Fruit fly (Drosophila melanogaster) whole organism, embryonic: ENCODE measurements around the gene trk.
A peak's percentile ranks its signal among the peaks of the same experiment; 100 is the strongest.

ENCODE experiments used
- Atf3 ChIP-seq: fragments of 200-800 bp; sonication (Bioruptor generic); optimal IDR thresholded peaks from 3 replicates; lab custom pipeline; 2016; ENCODE audit warnings: missing biosample characterization, missing genetic modification characterization
- Bdp1 ChIP-seq: fragments of 200-800 bp; sonication (Bioruptor generic); optimal IDR thresholded peaks from 3 replicates; lab custom pipeline; 2016; ENCODE audit warnings: missing biosample characterization, missing genetic modification characterization
- Bgb ChIP-seq: fragments of 200-800 bp; sonication (Bioruptor generic); IDR thresholded peaks from 2 replicates; pipeline ENCODE4 v1.3.6; 2022; ENCODE audit warnings: missing biosample characterization, missing genetic modification characterization; ENCODE audit not compliant: partially characterized antibody
- Blimp-1 ChIP-seq: fragments of 200-800 bp; sonication (Bioruptor generic); optimal IDR thresholded peaks from 3 replicates; lab custom pipeline; 2018; ENCODE audit warnings: missing biosample characterization, missing genetic modification characterization, mild to moderate bottlenecking, moderate library complexity, missing genetic modification reagents
- CG10979 ChIP-seq: fragments of 200-800 bp; sonication (Bioruptor generic); optimal IDR thresholded peaks from 2 replicates; lab custom pipeline; 2018; ENCODE audit warnings: missing biosample characterization, mild to moderate bottlenecking, missing genetic modification characterization, moderate library complexity
- CG12659 ChIP-seq: fragments of 200-800 bp; sonication (Bioruptor generic); optimal IDR thresholded peaks from 3 replicates; lab custom pipeline; 2017; ENCODE audit warnings: mild to moderate bottlenecking, missing biosample characterization, missing genetic modification reagents, missing genetic modification characterization
- CG17385 ChIP-seq: fragments of 200-800 bp; sonication (Bioruptor generic); optimal IDR thresholded peaks from 3 replicates; lab custom pipeline; 2018; ENCODE audit warnings: missing biosample characterization, mild to moderate bottlenecking, missing genetic modification characterization
- CG17612 ChIP-seq: fragments of 200-800 bp; sonication (Bioruptor generic); IDR thresholded peaks from 2 replicates; pipeline ENCODE4 v1.3.6; 2022; ENCODE audit warnings: missing biosample characterization, missing genetic modification characterization
- CG2199 ChIP-seq: fragments of 200-800 bp; sonication (Bioruptor generic); IDR thresholded peaks from 3 replicates; pipeline ENCODE4 v1.3.6; 2022; ENCODE audit warnings: missing biosample characterization, missing genetic modification characterization
- CG30431 ChIP-seq: fragments of 200-800 bp; sonication (Bioruptor generic); optimal IDR thresholded peaks from 2 replicates; lab custom pipeline; 2017; ENCODE audit warnings: missing biosample characterization, missing genetic modification characterization
- CG3065 ChIP-seq: fragments of 200-800 bp; sonication (Bioruptor generic); optimal IDR thresholded peaks from 2 replicates; lab custom pipeline; 2016; ENCODE audit warnings: missing biosample characterization, missing genetic modification characterization
- CG32767 ChIP-seq: fragments of 200-800 bp; sonication (Bioruptor generic); IDR thresholded peaks from 2 replicates; pipeline ENCODE4 v1.3.6; 2022; ENCODE audit warnings: missing biosample characterization, missing genetic modification characterization
- CG33557 ChIP-seq: fragments of 200-800 bp; sonication (Bioruptor generic); optimal IDR thresholded peaks from 2 replicates; lab custom pipeline; 2019; ENCODE audit warnings: missing biosample characterization, mild to moderate bottlenecking, missing genetic modification characterization, moderate library complexity
- CG3726 ChIP-seq: fragments of 200-800 bp; sonication (Bioruptor generic); IDR thresholded peaks from 3 replicates; pipeline ENCODE4, ENCODE4 v1.3.6; 2022; ENCODE audit warnings: missing biosample characterization, missing genetic modification characterization
- CG6654 ChIP-seq: fragments of 200-800 bp; sonication (Bioruptor generic); optimal IDR thresholded peaks from 2 replicates; lab custom pipeline; 2017; ENCODE audit warnings: missing biosample characterization, mild to moderate bottlenecking, missing genetic modification characterization
- CG6689 ChIP-seq: fragments of 200-800 bp; sonication (Bioruptor generic); IDR thresholded peaks from 2 replicates; pipeline ENCODE4 v1.3.6; 2022; ENCODE audit warnings: missing biosample characterization, missing genetic modification characterization
- CG7963 ChIP-seq: fragments of 200-800 bp; sonication (Bioruptor generic); IDR thresholded peaks from 3 replicates; pipeline ENCODE4 v1.3.6; 2022; ENCODE audit warnings: missing biosample characterization, missing genetic modification characterization; ENCODE audit not compliant: partially characterized antibody
- CG8924 ChIP-seq: fragments of 200-800 bp; optimal IDR thresholded peaks from 3 replicates; lab custom pipeline; 2019; ENCODE audit warnings: missing biosample characterization, mild to moderate bottlenecking, missing genetic modification characterization, moderate library complexity
- D ChIP-seq, 2 experiments: fragments of 200-800 bp in 1 of 2; fragments of >200 bp in 1 of 2; sonication (Bioruptor generic) in 1 of 2; optimal IDR thresholded peaks; 2 replicates in 1 of 2; 3 replicates in 1 of 2; lab custom pipeline; 2017; ENCODE audit warnings: mild to moderate bottlenecking in 1 of 2, missing biosample characterization in 1 of 2, missing genetic modification characterization in 1 of 2, missing genetic modification reagents in 1 of 2
- D19A ChIP-seq: fragments of 200-800 bp; optimal IDR thresholded peaks from 3 replicates; lab custom pipeline; 2019; ENCODE audit warnings: missing biosample characterization, mild to moderate bottlenecking, missing genetic modification characterization, moderate library complexity
- Dip2 ChIP-seq: fragments of 200-800 bp; sonication (Bioruptor generic); IDR thresholded peaks from 2 replicates; pipeline ENCODE4 v1.3.6; 2022; ENCODE audit warnings: missing biosample characterization, missing genetic modification characterization
- Dref ChIP-seq: fragments of 200-800 bp; sonication (Bioruptor generic); IDR thresholded peaks from 2 replicates; pipeline ENCODE4 v1.3.6; 2022; ENCODE audit warnings: missing biosample characterization, missing genetic modification characterization
- E2f1 ChIP-seq: fragments of 200-800 bp; sonication (Bioruptor generic); IDR thresholded peaks from 2 replicates; pipeline ENCODE4 v1.3.6; 2022; ENCODE audit warnings: missing biosample characterization, missing genetic modification characterization
- Fer2 ChIP-seq: fragments of 200-800 bp; sonication (Bioruptor generic); optimal IDR thresholded peaks from 2 replicates; lab custom pipeline; 2018; ENCODE audit warnings: missing biosample characterization, mild to moderate bottlenecking, missing genetic modification characterization, moderate library complexity
- GATAe ChIP-seq: fragments of 200-800 bp; sonication (Bioruptor generic); conservative IDR thresholded peaks from 2 replicates; pipeline ENCODE4 v1.3.6; 2022; ENCODE audit warnings: missing biosample characterization, missing genetic modification characterization
- H2.0 ChIP-seq: fragments of 200-800 bp; sonication (Bioruptor generic); IDR thresholded peaks from 2 replicates; pipeline ENCODE4 v1.3.6; 2022; ENCODE audit warnings: missing biosample characterization, missing genetic modification characterization
- Lim3 ChIP-seq: fragments of 200-800 bp; sonication (Bioruptor generic); IDR thresholded peaks from 2 replicates; pipeline ENCODE4 v1.3.6; 2022; ENCODE audit warnings: missing biosample characterization, missing genetic modification characterization
- Med ChIP-seq: fragments of 200-800 bp; sonication (Bioruptor generic); peaks from one replicate; lab custom pipeline; 2016; ENCODE audit warnings: missing biosample characterization, missing genetic modification characterization, mild to moderate bottlenecking, inconsistent platforms, moderate library complexity
- Meics ChIP-seq: fragments of 200-800 bp; sonication (Bioruptor generic); optimal IDR thresholded peaks from 2 replicates; lab custom pipeline; 2017; ENCODE audit warnings: missing biosample characterization, mild to moderate bottlenecking, missing genetic modification characterization
- Mes4 ChIP-seq: fragments of 200-800 bp; sonication (Bioruptor generic); optimal IDR thresholded peaks from 2 replicates; lab custom pipeline; 2016; ENCODE audit warnings: missing biosample characterization, missing genetic modification characterization
- NK7.1 ChIP-seq: fragments of 200-800 bp; sonication (Bioruptor generic); optimal IDR thresholded peaks from 3 replicates; lab custom pipeline; 2016; ENCODE audit warnings: missing biosample characterization, missing genetic modification characterization
- Nf-YC ChIP-seq: fragments of 200-800 bp; optimal IDR thresholded peaks from 3 replicates; lab custom pipeline; 2019; ENCODE audit warnings: missing biosample characterization, mild to moderate bottlenecking, missing genetic modification characterization, moderate library complexity
- Pdp1 ChIP-seq, 2 experiments: fragments of 200-800 bp; sonication (Bioruptor generic); optimal IDR thresholded peaks; 3 replicates each; lab custom pipeline; 2016; ENCODE audit warnings: missing biosample characterization in 2 of 2, missing genetic modification characterization in 2 of 2, mild to moderate bottlenecking in 1 of 2, moderate library complexity in 1 of 2
- Rx ChIP-seq: fragments of 200-800 bp; sonication (Bioruptor generic); IDR thresholded peaks from 2 replicates; pipeline ENCODE4 v1.3.6; 2022; ENCODE audit warnings: missing biosample characterization, missing genetic modification characterization
- Scr ChIP-seq: fragments of 200-800 bp; sonication (Bioruptor generic); IDR thresholded peaks from 2 replicates; pipeline ENCODE4 v1.3.6; 2022; ENCODE audit warnings: missing biosample characterization, missing genetic modification characterization; ENCODE audit not compliant: partially characterized antibody
- bcd ChIP-seq: fragments of 200-800 bp; sonication (Bioruptor generic); optimal IDR thresholded peaks from 2 replicates; lab custom pipeline; 2017; ENCODE audit warnings: missing biosample characterization, mild to moderate bottlenecking, missing genetic modification characterization
- cas ChIP-seq: fragments of 200-800 bp; sonication (Bioruptor generic); IDR thresholded peaks from 2 replicates; pipeline ENCODE4 v1.3.6; 2022; ENCODE audit warnings: missing biosample characterization, missing genetic modification characterization
- da ChIP-seq: fragments of 200-800 bp; sonication (Bioruptor generic); optimal IDR thresholded peaks from 2 replicates; lab custom pipeline; 2016; ENCODE audit warnings: missing biosample characterization, missing genetic modification characterization
- dysf ChIP-seq: fragments of 200-800 bp; sonication (Bioruptor generic); IDR thresholded peaks from 3 replicates; pipeline ENCODE4 v1.3.6; 2022; ENCODE audit warnings: missing biosample characterization, missing genetic modification characterization
- en ChIP-seq: fragments of 200-800 bp; sonication (Bioruptor generic); optimal IDR thresholded peaks from 2 replicates; lab custom pipeline; 2016; ENCODE audit warnings: missing biosample characterization, missing genetic modification characterization
- gfzf ChIP-seq: fragments of 200-800 bp; sonication (Bioruptor generic); optimal IDR thresholded peaks from 2 replicates; lab custom pipeline; 2016; ENCODE audit warnings: missing biosample characterization, mild to moderate bottlenecking, missing genetic modification characterization, moderate library complexity
- kay ChIP-seq: fragments of 200-800 bp; sonication (Bioruptor generic); optimal IDR thresholded peaks from 2 replicates; lab custom pipeline; 2016; ENCODE audit warnings: missing biosample characterization, missing genetic modification characterization
- knrl ChIP-seq: fragments of 200-800 bp; sonication (Bioruptor generic); IDR thresholded peaks from 3 replicates; pipeline ENCODE4 v1.3.6; 2022; ENCODE audit warnings: missing biosample characterization, missing genetic modification characterization; ENCODE audit not compliant: partially characterized antibody
- org-1 ChIP-seq: fragments of 200-800 bp; sonication (Bioruptor generic); optimal IDR thresholded peaks from 2 replicates; lab custom pipeline; 2017; ENCODE audit warnings: missing biosample characterization, missing genetic modification characterization
- pho ChIP-seq: fragments of 200-800 bp; sonication (Bioruptor generic); optimal IDR thresholded peaks from 2 replicates; lab custom pipeline; 2016; ENCODE audit warnings: missing biosample characterization, missing genetic modification characterization
- shn ChIP-seq: fragments of 200-800 bp; sonication (Bioruptor generic); optimal IDR thresholded peaks from 3 replicates; lab custom pipeline; 2016; ENCODE audit warnings: missing biosample characterization, missing genetic modification characterization
- sob ChIP-seq: fragments of 200-800 bp; sonication (Bioruptor generic); IDR thresholded peaks from 2 replicates; pipeline ENCODE4 v1.3.6; 2022; ENCODE audit warnings: missing biosample characterization, missing genetic modification characterization
- sug ChIP-seq: fragments of 200-800 bp; optimal IDR thresholded peaks from 2 replicates; lab custom pipeline; 2019; ENCODE audit warnings: missing biosample characterization, mild to moderate bottlenecking, missing genetic modification characterization, moderate library complexity
- toy ChIP-seq: fragments of 200-800 bp; sonication (Bioruptor generic); IDR thresholded peaks from 2 replicates; pipeline ENCODE4 v1.3.6; 2022; ENCODE audit warnings: missing biosample characterization, missing genetic modification characterization
- wek ChIP-seq: fragments of 200-800 bp; sonication (Bioruptor generic); optimal IDR thresholded peaks from 3 replicates; lab custom pipeline; 2018; ENCODE audit warnings: missing biosample characterization, mild to moderate bottlenecking, missing genetic modification characterization, moderate library complexity
- zfh1 ChIP-seq: fragments of 200-800 bp; sonication (Bioruptor generic); IDR thresholded peaks from 3 replicates; pipeline ENCODE4 v1.3.6; 2022; ENCODE audit warnings: missing biosample characterization, missing genetic modification characterization

The trk gene

dm6 chr2L:10299810-10300147 is 27.7 kb upstream of the trk start, which contains the start of gene CYLD (continued):
- TF ChIP-seq H2.0 (GFP tag; lab: Robert Waterston, UW): peak; percentile 66
- TF ChIP-seq CG2199: no peak
- TF ChIP-seq Dip2 (GFP tag; lab: Robert Waterston, UW): no peak
- no peak for TF ChIP-seq Atf3 (GFP tag; lab: Kevin White, UChicago)
- peak; percentile 68 for TF ChIP-seq D19A
- TF ChIP-seq CG7963 (GFP tag; lab: Robert Waterston, UW): no peak
- TF ChIP-seq knrl: no peak
- TF ChIP-seq da (GFP tag; lab: Kevin White, UChicago): no peak
- no peak for TF ChIP-seq shn (GFP tag; lab: Kevin White, UChicago)
- TF ChIP-seq Lim3 (GFP tag; lab: Robert Waterston, UW): no peak
- peak; percentile 51; the same call in 1 of the 2 replicates for TF ChIP-seq E2f1 (GFP tag; lab: Robert Waterston, UW)
- peak; percentile 32 for TF ChIP-seq org-1 (GFP tag; lab: Kevin White, UChicago)
- no peak for TF ChIP-seq CG6654 (GFP tag; lab: Kevin White, UChicago)
- peak; percentile 97 for TF ChIP-seq wek (GFP tag; lab: Kevin White, UChicago)
- no peak; the same call in 1 of the 2 replicates for TF ChIP-seq Bgb (GFP tag; lab: Robert Waterston, UW)
- no peak for TF ChIP-seq toy
- TF ChIP-seq Pdp1 (GFP tag; optimal IDR thresholded peaks at IDR 0.05; lab: Kevin White, UChicago): peak in 1 of 2 experiments; percentile 26
- no peak for TF ChIP-seq CG30431
- TF ChIP-seq pho: peak; percentile 18
- no peak for TF ChIP-seq GATAe (GFP tag; lab: Robert Waterston, UW)
- TF ChIP-seq sug (tag; lab: Kevin White, UChicago): peak; percentile 49
- no peak for TF ChIP-seq Bdp1
- no peak for TF ChIP-seq CG32767 (GFP tag; lab: Robert Waterston, UW)
- peak; percentile 67 for TF ChIP-seq CG12659 (GFP tag; lab: Kevin White, UChicago)
- peak; percentile 81 for TF ChIP-seq zfh1 (GFP tag; lab: Robert Waterston, UW)
- no peak; the same call in 1 of the 2 replicates for TF ChIP-seq Scr (GFP tag; lab: Robert Waterston, UW)
- TF ChIP-seq CG17612 (GFP tag; lab: Robert Waterston, UW): no peak
- peak; percentile 28 for TF ChIP-seq kay (GFP tag; lab: Kevin White, UChicago)
- TF ChIP-seq D (optimal IDR thresholded peaks at IDR 0.05; lab: Kevin White, UChicago): no peak
- TF ChIP-seq D (GFP tag; optimal IDR thresholded peaks at IDR 0.05; lab: Kevin White, UChicago): peak; percentile 29
- TF ChIP-seq CG10979 (tag; lab: Kevin White, UChicago): peak; percentile 72
- TF ChIP-seq cas (GFP tag; lab: Robert Waterston, UW): no peak
- peak; percentile 83 for TF ChIP-seq Med (GFP tag; lab: Kevin White, UChicago)
- no peak for TF ChIP-seq en (GFP tag; lab: Kevin White, UChicago)
- TF ChIP-seq sob (GFP tag; lab: Robert Waterston, UW): peak; percentile 66; the same call in 1 of the 2 replicates
- TF ChIP-seq Mes4 (GFP tag; lab: Kevin White, UChicago): no peak
- peak; percentile 70 for TF ChIP-seq CG6689 (GFP tag; lab: Robert Waterston, UW)
- TF ChIP-seq Nf-YC (tag; lab: Kevin White, UChicago): peak; percentile 63
- TF ChIP-seq CG33557: peak; percentile 6
- TF ChIP-seq Meics (GFP tag; lab: Kevin White, UChicago): peak; percentile 76
- no peak for TF ChIP-seq CG3726
- peak; percentile 37 for TF ChIP-seq gfzf (GFP tag; lab: Kevin White, UChicago)
- TF ChIP-seq Rx: no peak
- peak; percentile 47 for TF ChIP-seq CG3065
- peak; percentile 62; the same call in 1 of the 3 replicates for TF ChIP-seq dysf (GFP tag; lab: Robert Waterston, UW)
- no peak for TF ChIP-seq NK7.1 (GFP tag; lab: Kevin White, UChicago)
- peak; percentile 78 for TF ChIP-seq Blimp-1
- TF ChIP-seq CG8924 (tag; lab: Kevin White, UChicago): peak; percentile 83
- TF ChIP-seq CG17385 (GFP tag; lab: Kevin White, UChicago): peak; percentile 75
- no peak for TF ChIP-seq bcd
- TF ChIP-seq Fer2 (tag; lab: Kevin White, UChicago): peak; percentile 19
- peak; percentile 65 for TF ChIP-seq Dref (GFP tag; lab: Robert Waterston, UW)
